Worm (Caenorhabditis elegans) whole organism, L3 larva: ENCODE results near the gene R08E5.1.

Source experiments
- ZK546.5 ChIP-seq: sonication (generic microtip); optimal IDR thresholded peaks from 2 replicates; lab custom pipeline; 2017; ENCODE audit warnings: missing biosample characterization, missing genetic modification characterization
- aly-2 ChIP-seq: fragments of 150-350 bp; optimal IDR thresholded peaks from 2 replicates; lab custom pipeline; 2014; ENCODE audit warnings: missing biosample characterization, missing genetic modification characterization
- ama-1 ChIP-seq: fragments of 150-350 bp; optimal IDR thresholded peaks from 2 replicates; lab custom pipeline; 2018
- ceh-16 ChIP-seq: sonication (generic microtip); optimal IDR thresholded peaks from 2 replicates; lab custom pipeline; 2017; ENCODE audit warnings: missing biosample characterization, missing genetic modification characterization
- ceh-28 ChIP-seq: fragments of 150-350 bp; optimal IDR thresholded peaks from 2 replicates; lab custom pipeline; 2014; ENCODE audit warnings: missing biosample characterization, missing genetic modification reagents, missing genetic modification characterization
- ceh-82 ChIP-seq: fragments of 150-350 bp; optimal IDR thresholded peaks from 2 replicates; lab custom pipeline; 2014; ENCODE audit warnings: missing biosample characterization, missing genetic modification characterization
- ceh-9 ChIP-seq: sonication (generic microtip); optimal IDR thresholded peaks from 2 replicates; lab custom pipeline; 2018; ENCODE audit warnings: missing biosample characterization, missing genetic modification characterization
- daf-12 ChIP-seq: fragments of 150-350 bp; optimal IDR thresholded peaks from 2 replicates; lab custom pipeline; 2014; ENCODE audit warnings: missing biosample characterization, missing genetic modification reagents, missing genetic modification characterization
- egl-27 ChIP-seq: sonication (generic microtip); optimal IDR thresholded peaks from 4 replicates; lab custom pipeline; 2017; ENCODE audit warnings: missing biosample characterization, missing genetic modification reagents, missing genetic modification characterization
- egl-5 ChIP-seq: fragments of 150-350 bp; optimal IDR thresholded peaks from 2 replicates; lab custom pipeline; 2017; ENCODE audit warnings: missing biosample characterization, missing genetic modification reagents, missing genetic modification characterization, inconsistent platforms
- elt-2 ChIP-seq: sonication (generic microtip); optimal IDR thresholded peaks from 2 replicates; lab custom pipeline; 2016; ENCODE audit warnings: missing genetic modification reagents, mild to moderate bottlenecking, missing genetic modification characterization, missing compliant biosample characterization
- elt-3 ChIP-seq, 3 experiments: fragments of 150-350 bp in 1 of 3; sonication (generic microtip) in 2 of 3; optimal IDR thresholded peaks; 2 replicates in 2 of 3; 4 replicates in 1 of 3; lab custom pipeline; 2014 to 2017; ENCODE audit warnings: missing biosample characterization in 3 of 3, missing genetic modification characterization in 3 of 3
- eor-1 ChIP-seq, 2 experiments: fragments of 150-350 bp; optimal IDR thresholded peaks; 2 replicates each; lab custom pipeline; 2014 to 2018; ENCODE audit warnings: missing biosample characterization in 2 of 2, missing genetic modification characterization in 2 of 2
- fos-1 ChIP-seq: fragments of 150-350 bp; optimal IDR thresholded peaks from 2 replicates; lab custom pipeline; 2014; ENCODE audit warnings: missing biosample characterization, missing genetic modification characterization
- jun-1 ChIP-seq: fragments of 150-350 bp; optimal IDR thresholded peaks from 2 replicates; lab custom pipeline; 2014; ENCODE audit warnings: missing biosample characterization, missing genetic modification reagents, missing genetic modification characterization
- lin-39 ChIP-seq: fragments of 150-350 bp; optimal IDR thresholded peaks from 2 replicates; lab custom pipeline; 2018; ENCODE audit warnings: missing biosample characterization, missing genetic modification reagents, missing genetic modification characterization
- lsy-12 ChIP-seq: sonication (generic microtip); optimal IDR thresholded peaks from 2 replicates; lab custom pipeline; 2016; ENCODE audit warnings: mild to moderate bottlenecking, missing genetic modification characterization, missing compliant biosample characterization
- nfya-1 ChIP-seq: sonication (generic microtip); optimal IDR thresholded peaks from 2 replicates; lab custom pipeline; 2017; ENCODE audit warnings: missing genetic modification characterization, mild to moderate bottlenecking, missing compliant biosample characterization, antibody characterized with exemption, moderate library complexity; ENCODE audit not compliant: insufficient read depth
- nhr-12 ChIP-seq: fragments of 150-350 bp; optimal IDR thresholded peaks from 2 replicates; lab custom pipeline; 2014; ENCODE audit warnings: missing biosample characterization, missing genetic modification characterization
- nhr-23 ChIP-seq: fragments of 150-350 bp; optimal IDR thresholded peaks from 2 replicates; lab custom pipeline; 2014; ENCODE audit warnings: missing biosample characterization, missing genetic modification reagents, missing genetic modification characterization
- nhr-25 ChIP-seq: sonication (generic microtip); optimal IDR thresholded peaks from 2 replicates; lab custom pipeline; 2017; ENCODE audit warnings: missing biosample characterization, missing genetic modification characterization
- nhr-28 ChIP-seq: fragments of 150-350 bp; optimal IDR thresholded peaks from 2 replicates; lab custom pipeline; 2014; ENCODE audit warnings: missing biosample characterization, missing genetic modification characterization
- nhr-43 ChIP-seq: sonication (generic microtip); optimal IDR thresholded peaks from 2 replicates; lab custom pipeline; 2016; ENCODE audit warnings: mild to moderate bottlenecking, missing genetic modification characterization, missing compliant biosample characterization; ENCODE audit not compliant: poor library complexity, severe bottlenecking
- nhr-67 ChIP-seq: fragments of 150-350 bp; optimal IDR thresholded peaks from 2 replicates; lab custom pipeline; 2014; ENCODE audit warnings: missing biosample characterization, missing genetic modification characterization
- pha-4 ChIP-seq: fragments of 150-350 bp; optimal IDR thresholded peaks from 2 replicates; lab custom pipeline; 2014; ENCODE audit warnings: missing biosample characterization, missing genetic modification reagents, missing genetic modification characterization
- pqm-1 ChIP-seq: fragments of 150-350 bp; optimal IDR thresholded peaks from 2 replicates; lab custom pipeline; 2017; ENCODE audit warnings: missing biosample characterization, missing genetic modification characterization, inconsistent platforms
- sea-2 ChIP-seq: fragments of 150-350 bp; sonication (generic microtip); optimal IDR thresholded peaks from 4 replicates; lab custom pipeline; 2014; ENCODE audit warnings: missing biosample characterization, missing genetic modification reagents, missing genetic modification characterization
- snpc-4 ChIP-seq: fragments of 150-350 bp; optimal IDR thresholded peaks from 2 replicates; lab custom pipeline; 2014; ENCODE audit warnings: missing biosample characterization, missing genetic modification characterization
- unc-39 ChIP-seq: sonication (generic microtip); optimal IDR thresholded peaks from 4 replicates; lab custom pipeline; 2017; ENCODE audit warnings: missing biosample characterization, missing genetic modification characterization
- zag-1 ChIP-seq: fragments of 150-350 bp; optimal IDR thresholded peaks from 2 replicates; lab custom pipeline; 2014; ENCODE audit warnings: missing biosample characterization, missing genetic modification characterization
- ztf-11 ChIP-seq: fragments of 150-350 bp; optimal IDR thresholded peaks from 2 replicates; lab custom pipeline; 2014; ENCODE audit warnings: missing biosample characterization, missing genetic modification characterization

R08E5.1 gene

ce11 chrV:3771437-3772256, at the start of gene R08E5.1, which contains the start of gene rips-1:
TSS of gene R08E5.1 (minus strand) at chrV:3771518.
TSS of gene rips-1 (plus strand) at chrV:3772021.
- TF ChIP-seq nhr-23 (tag; lab: Kevin White, UChicago) (peak; percentile 10), elt-2 (tag; lab: Kevin White, UChicago) (no peak), egl-27 (no peak), nfya-1 (no peak), nhr-28 (no peak), unc-39 (tag; lab: Kevin White, UChicago) (no peak), snpc-4 (tag; lab: Kevin White, UChicago) (no peak), zag-1 (tag; lab: Kevin White, UChicago) (no peak), nhr-25 (tag; lab: Kevin White, UChicago) (peak; percentile 22), ceh-28 (tag; lab: Kevin White, UChicago) (no peak), nhr-67 (tag; lab: Kevin White, UChicago) (no peak), nhr-43 (tag; lab: Kevin White, UChicago) (peak; percentile 42), ztf-11 (tag; lab: Kevin White, UChicago) (no peak), daf-12 (tag; lab: Kevin White, UChicago) (no peak), pqm-1 (tag; lab: Kevin White, UChicago) (no peak), sea-2 (GFP tag; lab: Kevin White, UChicago) (no peak)

ce11 chrV:3820875-3821274, 49.6 kb upstream of the R08E5.1 start:
- no peak for TF ChIP-seq jun-1 (tag; lab: Kevin White, UChicago)
- no peak for TF ChIP-seq ceh-28 (tag; lab: Kevin White, UChicago)
- TF ChIP-seq lsy-12 (tag; lab: Kevin White, UChicago): no peak
- TF ChIP-seq elt-3 (tag; optimal IDR thresholded peaks at IDR 0.05; lab: Kevin White, UChicago): no peak
- no peak for TF ChIP-seq nhr-28
- no peak for TF ChIP-seq nhr-25 (tag; lab: Kevin White, UChicago)
- no peak for TF ChIP-seq ceh-9 (tag; lab: Kevin White, UChicago)
- TF ChIP-seq nhr-43 (tag; lab: Kevin White, UChicago): no peak
- TF ChIP-seq ceh-16 (tag; lab: Kevin White, UChicago): no peak
- TF ChIP-seq ZK546.5: no peak
- TF ChIP-seq eor-1 (tag; optimal IDR thresholded peaks at IDR 0.05; lab: Kevin White, UChicago): no peak
- no peak for TF ChIP-seq lin-39 (tag; lab: Kevin White, UChicago)
- TF ChIP-seq pha-4 (tag; lab: Kevin White, UChicago): no peak

ce11 chrV:3814938-3815337, 43.6 kb upstream of the R08E5.1 start, which contains the start of gene H10D18.1:
TSS of gene H10D18.1 (plus strand) at chrV:3815214.
- TF ChIP-seq ceh-9 (tag; lab: Kevin White, UChicago): no peak
- TF ChIP-seq nfya-1: peak; percentile 33

ce11 chrV:3814009-3814408, 42.7 kb upstream of the R08E5.1 start:
- TF ChIP-seq ceh-28 (tag; lab: Kevin White, UChicago) (no peak), aly-2 (tag; lab: Kevin White, UChicago) (no peak), nhr-12 (tag; lab: Kevin White, UChicago) (no peak), ceh-9 (tag; lab: Kevin White, UChicago) (no peak), lin-39 (tag; lab: Kevin White, UChicago) (no peak), nhr-25 (tag; lab: Kevin White, UChicago) (no peak), eor-1 (tag; optimal IDR thresholded peaks at IDR 0.05; lab: Kevin White, UChicago) (no peak)
- TF ChIP-seq, all 47 proteins: peak for 0

ce11 chrV:3812291-3812690, 41.0 kb upstream of the R08E5.1 start, which contains the start of gene scl-12:
TSS of gene scl-12 (plus strand) at chrV:3812591.
- TF ChIP-seq ama-1 (no peak), pqm-1 (tag; lab: Kevin White, UChicago) (peak; percentile 47)

- TF ChIP-seq ceh-9 (tag; lab: Kevin White, UChicago) (no peak), ztf-11 (tag; lab: Kevin White, UChicago) (no peak), nhr-23 (tag; lab: Kevin White, UChicago) (no peak), egl-5 (tag; lab: Kevin White, UChicago) (no peak), fos-1 (tag; lab: Kevin White, UChicago) (no peak), ceh-82 (tag; lab: Kevin White, UChicago) (no peak), zag-1 (tag; lab: Kevin White, UChicago) (no peak)
Measured at ce11 chrV:3811541-3811940, 40.2 kb upstream of the R08E5.1 start, which contains the start of gene scl-13. TSS of gene scl-13 (minus strand) at chrV:3811641.
